Comparison of ENCODE assay signal across 2 worm cellular contexts in the genomic region with DNA sequence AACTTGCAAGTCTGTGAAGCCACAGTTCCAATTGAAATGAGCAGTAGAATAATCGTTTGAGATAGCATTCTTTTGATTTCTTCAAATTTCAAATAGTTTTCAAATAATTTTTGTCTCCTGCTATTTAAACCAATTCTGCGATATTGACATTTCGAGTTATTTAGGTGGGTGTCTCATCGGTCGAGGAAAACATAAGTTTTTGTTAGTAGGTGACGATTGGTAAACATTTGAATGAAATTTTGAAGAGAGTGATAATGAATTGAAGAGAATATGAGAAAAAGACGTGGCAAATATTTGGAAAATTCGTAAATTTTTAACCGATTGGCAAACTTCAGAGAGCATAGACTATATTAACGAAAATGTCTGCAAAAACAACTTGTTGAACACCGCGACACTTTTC.
TF ChIP-seq lines count a peak whose summit lies in the region.

A gene (minus strand): TSS at position 101 of the 400 bp plus-strand sequence.

TF ChIP-seq in whole organism, L2 larva, 48 proteins besides CTCF, POLR2A, EP300 and RAD21:
- TF ChIP-seq mdl-1 (tag; optimal IDR thresholded peaks at IDR 0.05; lab: Kevin White, UChicago): no peak
- TF ChIP-seq F13H6.1 (tag; optimal IDR thresholded peaks at IDR 0.05; lab: Kevin White, UChicago): peak; percentile 4

TF ChIP-seq in whole organism, L3 larva, 47 proteins besides CTCF, POLR2A, EP300 and RAD21:
- TF ChIP-seq pha-4 (tag; optimal IDR thresholded peaks at IDR 0.05; lab: Kevin White, UChicago) (peak; percentile 62), zag-1 (tag; optimal IDR thresholded peaks at IDR 0.05; lab: Kevin White, UChicago) (no peak)
TF ChIP-seq in whole organism, L3 larva: peak in this region for 1.
